Worm (Caenorhabditis elegans) whole organism, L2 larva: ENCODE data around the gene nhr-275.

ENCODE experiments used
- C34F6.9 ChIP-seq: fragments of 150-350 bp; optimal IDR thresholded peaks from 2 replicates; lab custom pipeline; 2014; ENCODE audit warnings: missing biosample characterization, missing genetic modification characterization
- F13H6.1 ChIP-seq: sonication (generic microtip); optimal IDR thresholded peaks from 2 replicates; lab custom pipeline; 2016; ENCODE audit warnings: missing genetic modification characterization, missing compliant biosample characterization
- R02D3.7 ChIP-seq: fragments of 150-350 bp; optimal IDR thresholded peaks from 2 replicates; lab custom pipeline; 2014; ENCODE audit warnings: missing biosample characterization, missing genetic modification characterization
- alr-1 ChIP-seq: fragments of 150-350 bp; optimal IDR thresholded peaks from 2 replicates; lab custom pipeline; 2014; ENCODE audit warnings: missing biosample characterization, missing genetic modification characterization
- aly-2 ChIP-seq: fragments of 150-350 bp; optimal IDR thresholded peaks from 2 replicates; lab custom pipeline; 2014; ENCODE audit warnings: missing biosample characterization, missing genetic modification characterization
- blmp-1 ChIP-seq: sonication (generic microtip); optimal IDR thresholded peaks from 2 replicates; lab custom pipeline; 2017; ENCODE audit warnings: missing genetic modification characterization, mild to moderate bottlenecking, missing compliant biosample characterization, antibody characterized with exemption, moderate library complexity; ENCODE audit not compliant: insufficient read depth
- ceh-16 ChIP-seq: fragments of 150-350 bp; optimal IDR thresholded peaks from 2 replicates; lab custom pipeline; 2014; ENCODE audit warnings: missing biosample characterization, missing genetic modification characterization
- crh-2 ChIP-seq: sonication (generic microtip); optimal IDR thresholded peaks from 2 replicates; lab custom pipeline; 2017; ENCODE audit warnings: missing biosample characterization, missing genetic modification characterization
- dmd-4 ChIP-seq: sonication (generic microtip); optimal IDR thresholded peaks from 2 replicates; lab custom pipeline; 2017; ENCODE audit warnings: missing biosample characterization, missing genetic modification characterization
- egl-27 ChIP-seq: sonication (generic microtip); optimal IDR thresholded peaks from 3 replicates; lab custom pipeline; 2017; ENCODE audit warnings: missing biosample characterization, missing genetic modification reagents, missing genetic modification characterization
- elt-1 ChIP-seq: fragments of 150-350 bp; optimal IDR thresholded peaks from 2 replicates; lab custom pipeline; 2014; ENCODE audit warnings: missing biosample characterization, missing genetic modification characterization
- elt-3 ChIP-seq: sonication (generic microtip); optimal IDR thresholded peaks from 2 replicates; lab custom pipeline; 2017; ENCODE audit warnings: missing biosample characterization, missing genetic modification characterization
- fos-1 ChIP-seq: fragments of 150-350 bp; optimal IDR thresholded peaks from 2 replicates; lab custom pipeline; 2014; ENCODE audit warnings: missing biosample characterization, missing genetic modification characterization
- gmeb-1 ChIP-seq: fragments of 150-350 bp; optimal IDR thresholded peaks from 2 replicates; lab custom pipeline; 2014; ENCODE audit warnings: missing biosample characterization, missing genetic modification characterization
- lin-11 ChIP-seq: fragments of 150-350 bp; sonication (generic microtip); optimal IDR thresholded peaks from 2 replicates; lab custom pipeline; 2014; ENCODE audit warnings: missing biosample characterization, missing genetic modification characterization, inconsistent platforms, mixed read lengths
- lsy-2 ChIP-seq, 2 experiments: fragments of 150-350 bp in 1 of 2; sonication (generic microtip) in 1 of 2; optimal IDR thresholded peaks; 2 replicates each; lab custom pipeline; 2014 to 2017; ENCODE audit warnings: missing biosample characterization in 2 of 2, missing genetic modification characterization in 2 of 2
- mbf-1 ChIP-seq: sonication (generic microtip); optimal IDR thresholded peaks from 2 replicates; lab custom pipeline; 2017; ENCODE audit warnings: missing biosample characterization, missing genetic modification characterization
- nhr-12 ChIP-seq: fragments of 150-350 bp; optimal IDR thresholded peaks from 2 replicates; lab custom pipeline; 2014; ENCODE audit warnings: missing biosample characterization, missing genetic modification characterization
- nhr-129 ChIP-seq: fragments of 150-350 bp; optimal IDR thresholded peaks from 2 replicates; lab custom pipeline; 2014; ENCODE audit warnings: missing biosample characterization, missing genetic modification characterization
- nhr-21 ChIP-seq: fragments of 150-350 bp; optimal IDR thresholded peaks from 2 replicates; lab custom pipeline; 2014; ENCODE audit warnings: missing biosample characterization, missing genetic modification characterization
- nhr-23 ChIP-seq: fragments of 150-350 bp; optimal IDR thresholded peaks from 2 replicates; lab custom pipeline; 2014; ENCODE audit warnings: missing biosample characterization, missing genetic modification reagents, missing genetic modification characterization
- nhr-25 ChIP-seq: fragments of 150-350 bp; sonication (generic microtip); optimal IDR thresholded peaks from 3 replicates; lab custom pipeline; 2014; ENCODE audit warnings: missing biosample characterization, missing genetic modification characterization
- nhr-77 ChIP-seq: fragments of 150-350 bp; optimal IDR thresholded peaks from 2 replicates; lab custom pipeline; 2014; ENCODE audit warnings: missing biosample characterization, missing genetic modification characterization
- peb-1 ChIP-seq: fragments of 150-350 bp; optimal IDR thresholded peaks from 2 replicates; lab custom pipeline; 2014; ENCODE audit warnings: missing biosample characterization, missing genetic modification characterization
- skn-1 ChIP-seq: sonication (generic microtip); optimal IDR thresholded peaks from 2 replicates; lab custom pipeline; 2017; ENCODE audit warnings: missing biosample characterization, missing genetic modification characterization
- sma-3 ChIP-seq: sonication (generic microtip); optimal IDR thresholded peaks from 2 replicates; lab custom pipeline; 2016; ENCODE audit warnings: missing genetic modification reagents, missing genetic modification characterization, missing compliant biosample characterization
- sma-9 ChIP-seq, 2 experiments: fragments of 150-350 bp in 1 of 2; sonication (generic microtip) in 1 of 2; optimal IDR thresholded peaks; 2 replicates each; lab custom pipeline; 2014 to 2016; ENCODE audit warnings: missing genetic modification characterization in 2 of 2, mild to moderate bottlenecking in 1 of 2, missing biosample characterization in 1 of 2, missing compliant biosample characterization in 1 of 2, missing genetic modification reagents in 1 of 2, moderate library complexity in 1 of 2
- snpc-4 ChIP-seq: fragments of 150-350 bp; optimal IDR thresholded peaks from 2 replicates; lab custom pipeline; 2014; ENCODE audit warnings: missing biosample characterization, missing genetic modification characterization
- unc-39 ChIP-seq: fragments of 150-350 bp; optimal IDR thresholded peaks from 2 replicates; lab custom pipeline; 2014; ENCODE audit warnings: missing biosample characterization, missing genetic modification characterization
- unc-55 ChIP-seq: fragments of 150-350 bp; sonication (generic microtip); optimal IDR thresholded peaks from 3 replicates; lab custom pipeline; 2014; ENCODE audit warnings: missing biosample characterization, missing genetic modification reagents, missing genetic modification characterization
- zag-1 ChIP-seq: fragments of 150-350 bp; optimal IDR thresholded peaks from 2 replicates; lab custom pipeline; 2014; ENCODE audit warnings: missing biosample characterization, missing genetic modification characterization
- ztf-1 ChIP-seq: fragments of 200-800 bp; sonication (Bioruptor generic); conservative IDR thresholded peaks from 2 replicates; pipeline ENCODE4 v1.3.6; 2022; ENCODE audit warnings: missing genetic modification characterization, missing compliant biosample characterization

Gene nhr-275

ce11 chrV:2292240-2292639, 25.4 kb upstream of the nhr-275 start, which contains the start of gene nhr-115:
Gene nhr-115, plus strand, starts transcription at chrV:2292540.
- no peak for TF ChIP-seq egl-27 (tag; lab: Kevin White, UChicago)
- TF ChIP-seq fos-1 (tag; lab: Kevin White, UChicago) = peak; percentile 37
- TF ChIP-seq, all 48 proteins: peak for 1

- no peak for TF ChIP-seq F13H6.1 (tag; lab: Kevin White, UChicago)
- no peak for TF ChIP-seq zag-1 (tag; lab: Kevin White, UChicago)
- TF ChIP-seq lsy-2 (tag; optimal IDR thresholded peaks at IDR 0.05; lab: Kevin White, UChicago) = no peak
- TF ChIP-seq elt-1 (tag; lab: Kevin White, UChicago) = no peak
- peak; percentile 57 for TF ChIP-seq fos-1 (tag; lab: Kevin White, UChicago)
- TF ChIP-seq sma-9 (GFP tag; optimal IDR thresholded peaks at IDR 0.05; lab: Kevin White, UChicago) = peak; percentile 18
- no peak for TF ChIP-seq sma-9 (tag; optimal IDR thresholded peaks at IDR 0.05; lab: Kevin White, UChicago)
- TF ChIP-seq crh-2 (tag; lab: Kevin White, UChicago) = no peak
- TF ChIP-seq nhr-25 = no peak
- TF ChIP-seq, all 48 proteins: peak for 2
Observed at ce11 chrV:2290329-2290728, 23.5 kb upstream of the nhr-275 start, which contains the start of gene nhr-225. Gene nhr-225, minus strand, starts transcription at chrV:2290474.

ce11 chrV:2285107-2285506, 18.2 kb upstream of the nhr-275 start, which contains the start of gene nhr-227:
Gene nhr-227, plus strand, starts transcription at chrV:2285432.
- no peak for TF ChIP-seq sma-3 (GFP tag; lab: Kevin White, UChicago)
- no peak for TF ChIP-seq nhr-25
- no peak for TF ChIP-seq C34F6.9 (tag; lab: Kevin White, UChicago)
- TF ChIP-seq lin-11 (tag; lab: Kevin White, UChicago) = no peak
- TF ChIP-seq dmd-4 (tag; lab: Kevin White, UChicago) = no peak
- TF ChIP-seq peb-1 (tag; lab: Kevin White, UChicago) = no peak

ce11 chrV:2281499-2281898, 14.6 kb upstream of the nhr-275 start, which contains the start of gene nhr-228:
Gene nhr-228, plus strand, starts transcription at chrV:2281759.
- TF ChIP-seq unc-39 (tag; lab: Kevin White, UChicago) = no peak
- peak; percentile 17 for TF ChIP-seq crh-2 (tag; lab: Kevin White, UChicago)
- TF ChIP-seq unc-55 = peak; percentile 29
- TF ChIP-seq ztf-1 (GFP tag; lab: Robert Waterston, UW) = no peak
- no peak for TF ChIP-seq alr-1 (tag; lab: Kevin White, UChicago)
- TF ChIP-seq peb-1 (tag; lab: Kevin White, UChicago) = no peak
- TF ChIP-seq C34F6.9 (tag; lab: Kevin White, UChicago) = peak; percentile 60
- TF ChIP-seq lsy-2 (tag; optimal IDR thresholded peaks at IDR 0.05; lab: Kevin White, UChicago) = peak in 1 of 2 experiments; percentile 54
- TF ChIP-seq snpc-4 (tag; lab: Kevin White, UChicago) = no peak
- TF ChIP-seq nhr-129 (tag; lab: Kevin White, UChicago) = peak; percentile 41
- TF ChIP-seq sma-9 (GFP tag; optimal IDR thresholded peaks at IDR 0.05; lab: Kevin White, UChicago) = peak; percentile 45
- TF ChIP-seq sma-9 (tag; optimal IDR thresholded peaks at IDR 0.05; lab: Kevin White, UChicago) = no peak
- TF ChIP-seq elt-3 (tag; lab: Kevin White, UChicago) = no peak
- TF ChIP-seq nhr-23 = no peak
- no peak for TF ChIP-seq nhr-77 (tag; lab: Kevin White, UChicago)
- no peak for TF ChIP-seq mbf-1 (tag; lab: Kevin White, UChicago)
- TF ChIP-seq skn-1 = peak; percentile 77
- no peak for TF ChIP-seq ceh-16 (tag; lab: Kevin White, UChicago)
- TF ChIP-seq gmeb-1 = peak; percentile 13
- peak; percentile 15 for TF ChIP-seq F13H6.1 (tag; lab: Kevin White, UChicago)
- peak; percentile 19 for TF ChIP-seq blmp-1 (tag; lab: Kevin White, UChicago)
- TF ChIP-seq fos-1 (tag; lab: Kevin White, UChicago) = peak; percentile 74
- TF ChIP-seq R02D3.7 = no peak
- TF ChIP-seq nhr-25 = peak; percentile 15
- no peak for TF ChIP-seq nhr-21 (tag; lab: Kevin White, UChicago)
- TF ChIP-seq nhr-12 (tag; lab: Kevin White, UChicago) = no peak
- no peak for TF ChIP-seq aly-2
- TF ChIP-seq, all 48 proteins: peak for 12

- TF ChIP-seq nhr-23 (no peak), unc-55 (peak; percentile 62), C34F6.9 (tag; lab: Kevin White, UChicago) (peak; percentile 21)
Observed at ce11 chrV:2278543-2278942, 11.7 kb upstream of the nhr-275 start, which contains the start of gene fbxa-137. Gene fbxa-137, plus strand, starts transcription at chrV:2278816.
